Worm (Caenorhabditis elegans) whole organism, late embryonic: ENCODE results near the gene wnk-1.

Source experiments
- fkh-10 ChIP-seq: fragments of 150-350 bp; optimal IDR thresholded peaks from 2 replicates; lab custom pipeline; 2014; ENCODE audit warnings: missing biosample characterization, missing genetic modification reagents, missing genetic modification characterization
- pat-9 ChIP-seq: fragments of 200-800 bp; sonication (Bioruptor generic); optimal IDR thresholded peaks from 2 replicates; lab custom pipeline; 2018; ENCODE audit warnings: mild to moderate bottlenecking, missing genetic modification characterization, moderate library complexity, missing compliant biosample characterization
- pha-4 ChIP-seq: fragments of 150-350 bp; optimal IDR thresholded peaks from 2 replicates; lab custom pipeline; 2018; ENCODE audit warnings: missing biosample characterization, missing genetic modification reagents, missing genetic modification characterization
- tbx-2 ChIP-seq: sonication (generic microtip); optimal IDR thresholded peaks from 2 replicates; lab custom pipeline; 2016; ENCODE audit warnings: missing genetic modification characterization, missing compliant biosample characterization

DNA sequence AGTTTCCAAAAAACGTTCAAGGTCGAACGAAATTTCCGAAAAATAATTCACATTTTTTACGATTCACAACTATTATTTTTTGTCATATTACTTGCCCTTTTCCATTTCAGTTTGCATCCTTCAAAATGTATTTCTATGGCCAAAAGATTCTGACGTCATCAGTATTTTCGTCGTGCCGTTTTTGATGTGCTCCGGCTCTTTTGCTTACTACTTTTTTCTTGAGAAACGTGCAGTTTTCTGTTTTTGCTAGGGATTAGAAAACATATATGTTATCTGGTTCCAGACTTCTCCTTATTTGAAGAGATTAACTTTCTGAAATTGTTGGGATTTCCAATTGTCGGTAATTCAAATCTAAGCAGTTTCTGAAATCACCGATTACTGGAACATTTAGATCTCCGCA is 15.9 kb downstream of the wnk-1 start:
- TF ChIP-seq pat-9 (tag; lab: Kevin White, UChicago) (no peak), fkh-10 (GFP tag; lab: Kevin White, UChicago) (no peak), tbx-2 (tag; lab: Kevin White, UChicago) (no peak), pha-4 (tag; lab: Kevin White, UChicago) (no peak)
